Fruit fly (Drosophila melanogaster): ENCODE data around the gene CG32024.

The CG32024 gene

DNA sequence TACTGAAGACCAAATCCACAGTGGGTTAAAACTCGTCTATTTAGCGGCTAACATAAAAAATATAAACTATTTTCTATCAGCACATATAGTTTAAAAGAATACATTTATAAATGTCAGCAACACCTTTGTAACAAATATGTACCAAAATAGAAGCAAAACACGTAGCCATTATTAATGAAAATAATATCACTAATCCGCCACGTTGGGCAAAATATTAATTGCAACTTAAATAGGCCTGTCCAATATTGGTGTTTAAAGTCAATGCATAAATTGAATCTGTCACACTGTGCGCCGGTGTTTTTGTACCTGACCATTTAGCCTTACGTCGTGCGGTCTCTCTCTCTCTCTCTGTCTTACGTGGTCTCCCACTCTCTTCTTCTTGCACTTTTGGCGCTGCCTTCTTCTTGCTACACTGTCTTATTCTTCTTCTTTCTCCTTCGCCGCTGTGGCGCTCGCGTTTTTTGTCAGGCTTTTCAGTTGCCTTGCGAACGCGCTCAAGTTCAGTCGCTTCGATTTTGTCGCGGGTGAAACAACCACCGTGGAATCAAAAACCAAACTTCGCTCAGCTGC is 41.3 kb upstream of the CG32024 start (continued):
- no peak for TF ChIP-seq prd (optimal IDR thresholded peaks at IDR 0.05)
- TF ChIP-seq prd (GFP tag; IDR thresholded peaks at IDR 0.05): peak; percentile 98
- TF ChIP-seq NC2α (GFP tag; optimal IDR thresholded peaks at IDR 0.05): peak; percentile 96
- TF ChIP-seq CG9817 (tag; optimal IDR thresholded peaks at IDR 0.05): peak; percentile 99
- TF ChIP-seq dmrt11E (tag; optimal IDR thresholded peaks at IDR 0.05): peak; percentile 98
- TF ChIP-seq NK7.1 (GFP tag; optimal IDR thresholded peaks at IDR 0.05): peak; percentile 91
- TF ChIP-seq CG17359 (tag; optimal IDR thresholded peaks at IDR 0.05): peak; percentile 95
- TF ChIP-seq CG32772 (GFP tag; IDR thresholded peaks at IDR 0.05): peak; percentile 97
- peak; percentile 97 for TF ChIP-seq CG11247 (GFP tag; IDR thresholded peaks at IDR 0.05)
- TF ChIP-seq Scr (GFP tag; IDR thresholded peaks at IDR 0.05; ENCODE audit: partially characterized antibody): peak; percentile 44
- TF ChIP-seq Hr78 (GFP tag; optimal IDR thresholded peaks at IDR 0.05): peak in 1 of 2 experiments; percentile 68
- peak; percentile 98 for TF ChIP-seq PHDP (tag; optimal IDR thresholded peaks at IDR 0.05)
- TF ChIP-seq grau (tag; optimal IDR thresholded peaks at IDR 0.05): peak; percentile 98
- peak; percentile 99 for TF ChIP-seq HmgZ (tag; optimal IDR thresholded peaks at IDR 0.05)
- peak; percentile 99 for TF ChIP-seq CG30431 (GFP tag; optimal IDR thresholded peaks at IDR 0.05)
- TF ChIP-seq sens-2 (GFP tag; IDR thresholded peaks at IDR 0.05): peak; percentile 90
- TF ChIP-seq hb (GFP tag; IDR thresholded peaks at IDR 0.05; ENCODE audit: partially characterized antibody): peak; percentile 59; the same call in 1 of the 3 replicates
- peak; percentile 80 for TF ChIP-seq slou (GFP tag; optimal IDR thresholded peaks at IDR 0.05)
- peak; percentile 97 for TF ChIP-seq Optix (GFP tag; IDR thresholded peaks at IDR 0.05)
- peak; percentile 86 for TF ChIP-seq CG31365 (tag; optimal IDR thresholded peaks at IDR 0.05)
- TF ChIP-seq toy (GFP tag; IDR thresholded peaks at IDR 0.05): peak; percentile 91
- peak; percentile 97 for TF ChIP-seq CG4282 (GFP tag; optimal IDR thresholded peaks at IDR 0.05)
- TF ChIP-seq CG12236 (GFP tag; optimal IDR thresholded peaks at IDR 0.05): peak; percentile 95
- TF ChIP-seq Fer3 (tag; optimal IDR thresholded peaks at IDR 0.05): peak; percentile 92
- peak; percentile 86 for TF ChIP-seq fd102C (GFP tag; optimal IDR thresholded peaks at IDR 0.05)
- TF ChIP-seq CG9609 (GFP tag; optimal IDR thresholded peaks at IDR 0.05): peak; percentile 98
- TF ChIP-seq zen (tag; optimal IDR thresholded peaks at IDR 0.05): peak; percentile 86
- peak; percentile 94 for TF ChIP-seq CG31224 (GFP tag; IDR thresholded peaks at IDR 0.05)
- peak; percentile 100 for TF ChIP-seq CG17385 (GFP tag; optimal IDR thresholded peaks at IDR 0.05)
- TF ChIP-seq CG18262 (tag; optimal IDR thresholded peaks at IDR 0.05): peak; percentile 99
- TF ChIP-seq CG33557 (GFP tag; optimal IDR thresholded peaks at IDR 0.05): peak; percentile 99
- peak; percentile 60 for TF ChIP-seq exex (tag; optimal IDR thresholded peaks at IDR 0.05)
- peak; percentile 94 for TF ChIP-seq her (GFP tag; optimal IDR thresholded peaks at IDR 0.05)
- peak; percentile 64 for TF ChIP-seq CG4360 (GFP tag; IDR thresholded peaks at IDR 0.05)
- peak; percentile 97 for TF ChIP-seq CG10366 (GFP tag; IDR thresholded peaks at IDR 0.05)
- peak; percentile 97 for TF ChIP-seq CG4820 (GFP tag; optimal IDR thresholded peaks at IDR 0.05)
- peak; percentile 97 for TF ChIP-seq disco-r (GFP tag; optimal IDR thresholded peaks at IDR 0.05)
- TF ChIP-seq CG1529 (GFP tag; optimal IDR thresholded peaks at IDR 0.05): peak; percentile 99
- TF ChIP-seq Oli (tag; optimal IDR thresholded peaks at IDR 0.05): peak; percentile 100
- peak; percentile 98 for TF ChIP-seq CG12942 (GFP tag; optimal IDR thresholded peaks at IDR 0.05)
- no peak for TF ChIP-seq CG15479 (GFP tag; optimal IDR thresholded peaks at IDR 0.05)
- TF ChIP-seq CG17568 (GFP tag; optimal IDR thresholded peaks at IDR 0.05): peak; percentile 95
- peak; percentile 97 for TF ChIP-seq B-H1 (GFP tag; IDR thresholded peaks at IDR 0.05)
- peak; percentile 97 for TF ChIP-seq lbe (GFP tag; optimal IDR thresholded peaks at IDR 0.05)
- TF ChIP-seq CG14050 (GFP tag; IDR thresholded peaks at IDR 0.05): peak; percentile 94
- TF ChIP-seq CG9797 (GFP tag; optimal IDR thresholded peaks at IDR 0.05): peak; percentile 45
- TF ChIP-seq Atf3 (GFP tag; optimal IDR thresholded peaks at IDR 0.05): peak; percentile 97
- TF ChIP-seq kah (GFP tag; optimal IDR thresholded peaks at IDR 0.05): peak; percentile 89
- TF ChIP-seq slp2 (GFP tag; optimal IDR thresholded peaks at IDR 0.05): peak; percentile 95
- peak; percentile 65 for TF ChIP-seq Sry-δ (GFP tag; optimal IDR thresholded peaks at IDR 0.05)

All from whole organism, embryonic.